Fruit fly (Drosophila melanogaster) whole organism, wandering third instar larva: ENCODE measurements around the gene Reph.

Source experiments
- Abd-B ChIP-seq: fragments of >200 bp; optimal IDR thresholded peaks from 2 replicates; lab custom pipeline; 2017; ENCODE audit warnings: missing biosample characterization, missing genetic modification characterization
- CG32264 ChIP-seq: fragments of 200-800 bp; sonication (Bioruptor generic); optimal IDR thresholded peaks from 2 replicates; lab custom pipeline; 2016; ENCODE audit warnings: missing biosample characterization, missing genetic modification characterization
- CG9705 ChIP-seq: fragments of 200-800 bp; sonication (Bioruptor generic); optimal IDR thresholded peaks from 2 replicates; lab custom pipeline; 2018; ENCODE audit warnings: missing biosample characterization, mild to moderate bottlenecking, missing genetic modification characterization
- CrebA ChIP-seq: fragments of 200-800 bp; sonication (Bioruptor generic); optimal IDR thresholded peaks from 2 replicates; lab custom pipeline; 2016; ENCODE audit warnings: missing biosample characterization, mild to moderate bottlenecking, missing genetic modification characterization, borderline replicate concordance
- Dfd ChIP-seq: fragments of >200 bp; optimal IDR thresholded peaks from 2 replicates; lab custom pipeline; 2017; ENCODE audit warnings: missing biosample characterization, missing genetic modification characterization
- Dif ChIP-seq: fragments of 200-275, 200-300 bp; sonication (Bioruptor generic); optimal IDR thresholded peaks from 2 replicates; lab custom pipeline; 2018; ENCODE audit warnings: missing biosample characterization, missing genetic modification characterization; ENCODE audit not compliant: partially characterized antibody
- HLH106 ChIP-seq: fragments of 200-800 bp; optimal IDR thresholded peaks from 3 replicates; lab custom pipeline; 2019; ENCODE audit warnings: missing biosample characterization, mild to moderate bottlenecking, missing genetic modification characterization, moderate library complexity
- Hnf4 ChIP-seq: fragments of 200-800 bp; sonication (Bioruptor generic); optimal IDR thresholded peaks from 2 replicates; lab custom pipeline; 2016; ENCODE audit warnings: missing biosample characterization, mild to moderate bottlenecking, missing genetic modification characterization
- Hr83 ChIP-seq: fragments of 200-300 bp; sonication (Bioruptor generic); optimal IDR thresholded peaks from 2 replicates; lab custom pipeline; 2016; ENCODE audit warnings: missing biosample characterization, mild to moderate bottlenecking, missing genetic modification characterization, moderate library complexity; ENCODE audit not compliant: poor library complexity, severe bottlenecking
- Jra ChIP-seq: sonication (Bioruptor generic); optimal IDR thresholded peaks from 2 replicates; lab custom pipeline; 2016; ENCODE audit warnings: missing biosample characterization, missing genetic modification characterization
- Mio ChIP-seq: sonication (Bioruptor generic); optimal IDR thresholded peaks from 2 replicates; lab custom pipeline; 2016; ENCODE audit warnings: missing biosample characterization, missing genetic modification characterization
- Myc ChIP-seq: fragments of >200 bp; optimal IDR thresholded peaks from 2 replicates; lab custom pipeline; 2017
- N ChIP-seq: fragments of >200 bp; optimal IDR thresholded peaks from 2 replicates; lab custom pipeline; 2018; ENCODE audit warnings: missing biosample characterization, missing external identifiers, missing genetic modification characterization
- OdsH ChIP-seq: fragments of 200-800 bp; sonication (Bioruptor generic); optimal IDR thresholded peaks from 2 replicates; lab custom pipeline; 2016; ENCODE audit warnings: missing biosample characterization, mild to moderate bottlenecking, missing genetic modification characterization
- Rel ChIP-seq, 2 experiments: fragments of 200-800 bp; sonication (Bioruptor generic) in 1 of 2; optimal IDR thresholded peaks; 2 replicates in 1 of 2; 3 replicates in 1 of 2; lab custom pipeline; 2016 to 2019; ENCODE audit warnings: mild to moderate bottlenecking in 2 of 2, missing biosample characterization in 2 of 2, missing genetic modification characterization in 2 of 2, moderate library complexity in 1 of 2
- Sp1 ChIP-seq: fragments of 200-800 bp; sonication (Bioruptor generic); optimal IDR thresholded peaks from 3 replicates; lab custom pipeline; 2019; ENCODE audit warnings: missing biosample characterization, mild to moderate bottlenecking, missing genetic modification characterization, moderate library complexity
- Vsx2 ChIP-seq: fragments of 200-300, 225-300 bp; sonication (Bioruptor generic); optimal IDR thresholded peaks from 2 replicates; lab custom pipeline; 2018; ENCODE audit warnings: missing biosample characterization, missing genetic modification characterization; ENCODE audit not compliant: partially characterized antibody
- br ChIP-seq: fragments of 200-800 bp; sonication (Bioruptor generic); optimal IDR thresholded peaks from 2 replicates; lab custom pipeline; 2016; ENCODE audit warnings: missing biosample characterization, missing genetic modification characterization
- brk ChIP-seq: fragments of 200-800 bp; sonication (Bioruptor generic); optimal IDR thresholded peaks from 2 replicates; lab custom pipeline; 2016; ENCODE audit warnings: missing biosample characterization, mild to moderate bottlenecking, missing genetic modification characterization
- dl ChIP-seq, 2 experiments: fragments of 175-275, 200-275 bp in 1 of 2; fragments of 200-275 bp in 1 of 2; sonication (Bioruptor generic); optimal IDR thresholded peaks; lab custom pipeline; 2018; ENCODE audit warnings: mild to moderate bottlenecking in 2 of 2, missing biosample characterization in 2 of 2, missing genetic modification characterization in 2 of 2, moderate library complexity in 2 of 2; ENCODE audit not compliant: partially characterized antibody in 2 of 2, insufficient read depth in 1 of 2
- dmrt93B ChIP-seq: fragments of 200-800 bp; sonication (Bioruptor generic); optimal IDR thresholded peaks from 2 replicates; lab custom pipeline; 2018; ENCODE audit warnings: missing biosample characterization, mild to moderate bottlenecking, missing genetic modification characterization
- dsf ChIP-seq: sonication (Bioruptor generic); optimal IDR thresholded peaks from 2 replicates; lab custom pipeline; 2016; ENCODE audit warnings: missing biosample characterization, missing genetic modification characterization, borderline replicate concordance
- ey ChIP-seq: fragments of 200-800 bp; sonication (Bioruptor generic); optimal IDR thresholded peaks from 2 replicates; lab custom pipeline; 2016; ENCODE audit warnings: missing biosample characterization, missing genetic modification characterization
- foxo ChIP-seq, 2 experiments: fragments of 200-800 bp; sonication (Bioruptor generic); optimal IDR thresholded peaks; 2 replicates in 1 of 2; 3 replicates in 1 of 2; lab custom pipeline; 2016 to 2017; ENCODE audit warnings: missing biosample characterization in 2 of 2, missing genetic modification characterization in 2 of 2
- fru ChIP-seq: fragments of 200-800 bp; sonication (Bioruptor generic); optimal IDR thresholded peaks from 3 replicates; lab custom pipeline; 2016; ENCODE audit warnings: missing biosample characterization, mild to moderate bottlenecking, missing genetic modification characterization
- h ChIP-seq: fragments of 200-800 bp; sonication (Bioruptor generic); optimal IDR thresholded peaks from 3 replicates; lab custom pipeline; 2016; ENCODE audit warnings: missing biosample characterization, mild to moderate bottlenecking, missing genetic modification characterization
- jim ChIP-seq: fragments of 175-275, 200-325 bp; sonication (Bioruptor generic); optimal IDR thresholded peaks from 2 replicates; lab custom pipeline; 2016; ENCODE audit warnings: missing biosample characterization, mild to moderate bottlenecking, missing genetic modification characterization
- lola ChIP-seq: fragments of >200 bp; optimal IDR thresholded peaks from 2 replicates; lab custom pipeline; 2017; ENCODE audit warnings: missing biosample characterization, missing genetic modification characterization
- psq ChIP-seq: fragments of 200-800 bp; sonication (Bioruptor generic); optimal IDR thresholded peaks from 3 replicates; lab custom pipeline; 2017; ENCODE audit warnings: missing biosample characterization, mild to moderate bottlenecking, missing genetic modification characterization, moderate library complexity
- rgr ChIP-seq: fragments of 200-800 bp; sonication (Bioruptor generic); optimal IDR thresholded peaks from 3 replicates; lab custom pipeline; 2016; ENCODE audit warnings: missing biosample characterization, mild to moderate bottlenecking, missing genetic modification characterization
- sage ChIP-seq: fragments of 200-800 bp; sonication (Bioruptor generic); optimal IDR thresholded peaks from 2 replicates; lab custom pipeline; 2016; ENCODE audit warnings: missing biosample characterization, mild to moderate bottlenecking, missing genetic modification characterization
- sv ChIP-seq: fragments of 200-800 bp; sonication (Bioruptor generic); optimal IDR thresholded peaks from 3 replicates; lab custom pipeline; 2016; ENCODE audit warnings: missing biosample characterization, missing genetic modification characterization
- tai ChIP-seq: sonication (Bioruptor generic); optimal IDR thresholded peaks from 2 replicates; lab custom pipeline; 2016; ENCODE audit warnings: missing biosample characterization, missing genetic modification characterization
- usp ChIP-seq: fragments of >200 bp; optimal IDR thresholded peaks from 2 replicates; lab custom pipeline; 2017; ENCODE audit warnings: missing biosample characterization, missing genetic modification characterization
- woc ChIP-seq: sonication (Bioruptor generic); optimal IDR thresholded peaks from 2 replicates; lab custom pipeline; 2016; ENCODE audit warnings: missing biosample characterization, mild to moderate bottlenecking, missing genetic modification characterization

Gene Reph

DNA sequence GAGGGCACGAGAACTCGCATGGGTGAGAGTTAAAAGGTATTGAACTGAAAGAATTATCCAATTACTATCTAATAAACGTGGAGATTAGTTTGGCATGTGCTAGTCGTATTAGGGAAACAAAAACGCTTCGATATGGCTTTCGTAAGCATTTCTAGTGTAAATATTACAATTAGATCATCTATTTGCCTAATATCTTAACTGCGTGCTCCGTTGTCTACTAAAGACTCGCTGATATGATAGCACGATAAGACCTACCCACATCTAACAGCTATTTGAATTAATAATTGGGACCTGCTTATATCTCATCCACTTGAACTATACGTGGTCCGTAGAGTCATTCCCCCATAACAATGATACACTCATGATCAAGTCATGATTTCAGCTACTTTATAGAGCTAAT lies 25.9 kb upstream of the Reph start:
- TF ChIP-seq tai (GFP tag; lab: Kevin White, UChicago) (no peak), woc (GFP tag; lab: Kevin White, UChicago) (no peak), Myc (lab: Kevin White, UChicago) (no peak)

DNA sequence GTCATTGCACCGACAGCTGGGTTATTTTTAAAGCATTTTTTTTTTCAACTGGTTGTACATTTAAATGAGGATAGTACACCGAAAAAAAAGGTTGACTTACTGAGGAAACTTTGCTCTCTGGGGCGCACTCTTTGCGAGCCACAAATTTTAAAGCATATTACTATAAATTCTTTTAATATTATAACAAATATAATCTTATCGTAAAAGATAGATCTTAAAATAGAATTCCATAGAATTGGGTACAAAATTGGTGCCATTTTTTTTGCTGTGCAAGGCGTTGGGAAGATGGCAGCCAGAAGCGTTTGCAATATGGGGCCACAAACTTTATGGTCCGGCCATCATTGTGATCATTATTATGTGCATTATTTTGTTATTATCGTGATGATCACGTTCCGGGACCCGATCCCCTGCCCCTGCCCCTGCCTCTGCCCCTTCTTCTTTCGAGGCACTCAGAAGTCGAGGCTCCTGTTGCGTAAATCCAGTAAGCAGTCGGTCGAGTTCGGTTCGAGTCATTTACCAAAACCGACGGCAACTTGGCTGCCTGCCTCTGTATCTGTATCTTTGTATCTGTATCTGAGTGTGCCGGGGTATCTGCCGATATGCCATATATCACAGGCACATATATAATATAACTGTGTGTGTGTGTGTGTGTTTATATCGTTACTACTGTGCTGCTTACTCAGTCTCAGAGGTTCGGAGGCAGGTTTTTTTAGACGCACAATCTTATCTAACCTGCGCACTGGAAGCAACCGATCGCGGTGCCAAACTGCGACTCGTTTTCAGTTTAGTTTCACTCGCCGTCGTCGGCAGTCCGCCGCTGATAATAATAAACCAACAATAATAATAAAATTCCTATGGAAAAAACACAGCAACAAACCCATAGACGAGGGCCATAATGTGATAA lies 24.9 kb upstream of the Reph start:
- peak; percentile 77 for TF ChIP-seq sage (GFP tag; lab: Kevin White, UChicago)
- no peak for TF ChIP-seq lola (GFP tag; lab: Kevin White, UChicago)
- TF ChIP-seq CG32264 (GFP tag; lab: Kevin White, UChicago) = peak; percentile 21
- TF ChIP-seq psq (GFP tag; lab: Kevin White, UChicago) = peak; percentile 82
- TF ChIP-seq Hr83 (GFP tag; lab: Kevin White, UChicago) = peak; percentile 30
- TF ChIP-seq foxo (GFP tag; optimal IDR thresholded peaks at IDR 0.05; lab: Kevin White, UChicago) = peak in 1 of 2 experiments; percentile 88
- TF ChIP-seq Mio (GFP tag; lab: Kevin White, UChicago) = no peak
- peak; percentile 50 for TF ChIP-seq dmrt93B (GFP tag; lab: Kevin White, UChicago)
- no peak for TF ChIP-seq Dfd (GFP tag; lab: Kevin White, UChicago)
- peak; percentile 68 for TF ChIP-seq fru (GFP tag; lab: Kevin White, UChicago)
- TF ChIP-seq OdsH (GFP tag; lab: Kevin White, UChicago) = peak; percentile 89
- no peak for TF ChIP-seq N
- no peak for TF ChIP-seq dsf (GFP tag; lab: Kevin White, UChicago)
- TF ChIP-seq Myc (lab: Kevin White, UChicago) = no peak
- no peak for TF ChIP-seq Abd-B (GFP tag; lab: Kevin White, UChicago)
- TF ChIP-seq Sp1 (GFP tag; lab: Kevin White, UChicago) = peak; percentile 85
- peak; percentile 67 for TF ChIP-seq CrebA (GFP tag; lab: Kevin White, UChicago)
- peak; percentile 43 for TF ChIP-seq tai (GFP tag; lab: Kevin White, UChicago)
- TF ChIP-seq jim (GFP tag; lab: Kevin White, UChicago) = no peak
- TF ChIP-seq dl (GFP tag; optimal IDR thresholded peaks at IDR 0.05; lab: Kevin White, UChicago; ENCODE audit: insufficient read depth in 1 of 2, partially characterized antibody in 2 of 2) = peak in 1 of 2 experiments; percentile 20
- TF ChIP-seq woc (GFP tag; lab: Kevin White, UChicago) = peak; percentile 23
- TF ChIP-seq Vsx2 (GFP tag; lab: Kevin White, UChicago) = peak; percentile 46
- TF ChIP-seq br (GFP tag; lab: Kevin White, UChicago) = peak; percentile 32
- TF ChIP-seq sv (GFP tag; lab: Kevin White, UChicago) = no peak
- TF ChIP-seq Dif (GFP tag; lab: Kevin White, UChicago) = peak; percentile 45
- TF ChIP-seq ey (GFP tag; lab: Kevin White, UChicago) = peak; percentile 65
- peak; percentile 89 for TF ChIP-seq rgr
- TF ChIP-seq HLH106 (tag; lab: Kevin White, UChicago) = peak; percentile 85
- TF ChIP-seq usp (GFP tag; lab: Kevin White, UChicago) = no peak
- peak; percentile 70 for TF ChIP-seq Rel (GFP tag; optimal IDR thresholded peaks at IDR 0.05; lab: Kevin White, UChicago)
- peak; percentile 39 for TF ChIP-seq Rel (tag; optimal IDR thresholded peaks at IDR 0.05; lab: Kevin White, UChicago)
- TF ChIP-seq Hnf4 = peak; percentile 20
- TF ChIP-seq Jra = peak; percentile 45
- peak; percentile 73 for TF ChIP-seq h (GFP tag; lab: Kevin White, UChicago)
- peak; percentile 77 for TF ChIP-seq brk (GFP tag; lab: Kevin White, UChicago)
- TF ChIP-seq CG9705 (GFP tag; lab: Kevin White, UChicago) = peak; percentile 44
